Worm (Caenorhabditis elegans) whole organism, midembryonic: Measurements from ENCODE around the gene F53B2.5.
"Not testable (repeated sequence)": the region's sequence is repeated elsewhere in the genome, so short reads cannot be mapped to it uniquely, and the experiment has no call there.

Experiments used
- T22C8.4 ChIP-seq: fragments of 200-800 bp; sonication (Bioruptor generic); IDR thresholded peaks from 2 replicates; pipeline ENCODE4 v1.3.6; 2022; ENCODE audit warnings: missing genetic modification characterization, missing compliant biosample characterization
- cog-1 ChIP-seq: sonication (generic microtip); optimal IDR thresholded peaks from 2 replicates; lab custom pipeline; 2016; ENCODE audit warnings: missing genetic modification characterization, missing compliant biosample characterization
- flt-1 ChIP-seq: fragments of 200-800 bp; sonication (Bioruptor generic); IDR thresholded peaks from 2 replicates; pipeline ENCODE4 v1.3.6; 2022; ENCODE audit warnings: missing genetic modification characterization, missing compliant biosample characterization
- klf-2 ChIP-seq: fragments of 200-800 bp; sonication (Bioruptor generic); conservative IDR thresholded peaks from 2 replicates; pipeline ENCODE4 v1.3.6; 2022; ENCODE audit warnings: missing genetic modification reagents, missing genetic modification characterization, missing compliant biosample characterization
- med-1 ChIP-seq: sonication (generic microtip); optimal IDR thresholded peaks from 2 replicates; lab custom pipeline; 2017; ENCODE audit warnings: missing genetic modification characterization, mild to moderate bottlenecking, missing compliant biosample characterization, antibody characterized with exemption, missing genetic modification reagents; ENCODE audit not compliant: insufficient read depth
- ref-1 ChIP-seq: fragments of 200-800 bp; sonication (Bioruptor generic); conservative IDR thresholded peaks from 2 replicates; pipeline ENCODE4 v1.3.6; 2022; ENCODE audit warnings: missing genetic modification reagents, missing genetic modification characterization, missing compliant biosample characterization
- tab-1 ChIP-seq: fragments of 200-800 bp; sonication (Bioruptor generic); IDR thresholded peaks from 2 replicates; pipeline ENCODE4 v1.3.6; 2022; ENCODE audit warnings: missing genetic modification characterization, missing compliant biosample characterization
- ztf-23 ChIP-seq: fragments of 200-800 bp; sonication (Bioruptor generic); IDR thresholded peaks from 2 replicates; pipeline ENCODE4 v1.3.6; 2022; ENCODE audit warnings: missing genetic modification reagents, missing genetic modification characterization, missing compliant biosample characterization
- ztf-29 ChIP-seq: fragments of 200-800 bp; sonication (Bioruptor generic); IDR thresholded peaks from 2 replicates; pipeline ENCODE4 v1.3.6; 2022; ENCODE audit warnings: missing genetic modification reagents, missing genetic modification characterization, missing compliant biosample characterization

Gene F53B2.5

DNA sequence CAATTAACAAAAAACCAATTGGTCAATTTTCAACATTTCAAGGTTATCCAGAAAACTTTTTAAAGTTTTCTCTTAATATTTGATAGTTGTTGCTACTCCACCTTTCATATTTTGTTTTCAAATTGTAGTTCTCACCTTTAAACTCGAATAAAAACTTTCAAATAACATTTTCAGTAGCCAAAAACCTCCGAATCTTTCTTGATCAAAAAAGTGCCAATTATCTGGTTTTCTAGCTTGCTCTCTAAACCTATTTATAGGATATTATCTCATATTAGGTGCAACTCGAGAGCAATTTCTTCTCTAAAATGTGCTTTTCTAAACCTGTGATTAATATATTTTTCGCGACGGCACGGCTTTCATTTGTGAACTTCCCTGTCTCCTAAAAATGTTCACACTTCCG is 43.8 kb downstream of the F53B2.5 start, which contains the start of gene sru-26:
Gene sru-26 (plus strand): TSS at position 301 of the 400 bp plus-strand sequence.
- TF ChIP-seq ztf-29 (no peak), med-1 (no peak), klf-2 (GFP tag; lab: Robert Waterston, UW) (no peak), cog-1 (tag; lab: Kevin White, UChicago) (no peak), flt-1 (GFP tag; lab: Robert Waterston, UW) (no peak), ztf-23 (GFP tag; lab: Robert Waterston, UW) (no peak), tab-1 (no peak), ref-1 (no peak)

DNA sequence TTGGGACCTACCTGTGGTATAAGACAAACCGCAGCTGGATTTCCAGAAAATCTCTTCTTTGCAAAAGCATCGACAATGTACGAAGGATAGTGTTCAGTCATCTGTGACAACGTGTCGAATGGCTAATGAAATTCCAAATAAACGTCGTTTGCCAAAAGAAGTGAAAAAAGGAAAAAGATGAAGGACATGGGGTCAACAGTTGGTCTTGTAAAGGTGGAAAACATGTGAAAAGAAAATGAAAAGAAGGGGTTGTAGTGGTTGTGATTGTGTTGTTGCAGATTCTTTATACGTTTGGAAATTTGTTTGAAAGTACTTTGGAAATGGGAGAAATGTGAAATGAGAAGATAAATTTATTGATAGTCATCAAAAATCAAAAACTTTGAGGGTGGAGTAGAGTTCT is 46.5 kb downstream of the F53B2.5 start, which contains the start of gene T04A11.4:
Gene T04A11.4 (minus strand): TSS at position 101 of the 400 bp plus-strand sequence.
- not testable (repeated sequence) for TF ChIP-seq ref-1, med-1, ztf-29

DNA sequence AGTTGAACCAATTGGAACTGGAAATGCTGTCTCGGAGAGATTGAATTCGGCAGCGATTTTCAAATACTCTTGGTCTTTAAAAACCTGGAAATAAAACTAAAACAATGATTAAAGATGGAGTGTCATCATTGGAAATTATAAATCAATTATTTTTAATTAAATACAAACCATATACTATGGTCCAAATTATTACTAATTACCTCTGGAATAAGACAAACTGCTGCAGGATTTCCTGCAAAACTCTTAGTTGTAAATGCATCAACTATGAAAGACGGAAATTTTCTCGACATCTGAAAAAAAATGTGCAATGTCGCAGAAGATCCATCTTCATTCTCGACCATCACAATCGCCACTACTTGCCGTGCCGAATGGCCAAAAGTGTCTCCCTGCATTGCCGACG is 52.2 kb downstream of the F53B2.5 start, which contains the start of gene igdb-1:
Gene igdb-1 (plus strand): TSS at position 301 of the 400 bp plus-strand sequence.
- not testable (repeated sequence) for TF ChIP-seq tab-1; T22C8.4 (GFP tag; lab: Robert Waterston, UW); med-1
